Fruit fly (Drosophila melanogaster) S2 (cell line): ENCODE data around the gene Rdh.

Experiments
- CG8478 ChIP-seq: fragments of >200 bp; optimal IDR thresholded peaks from 2 replicates; lab custom pipeline; 2018
- CTCF ChIP-seq, 2 experiments: fragments of >200 bp; optimal IDR thresholded peaks; 2 replicates each; lab custom pipeline; 2018

- no peak for TF ChIP-seq CG8478 (lab: Kevin White, UChicago)
- TF ChIP-seq CTCF (optimal IDR thresholded peaks at IDR 0.05; lab: Kevin White, UChicago): no peak
These were observed 27.6 kb upstream of the Rdh start for dm6 chr3L:3797681-3798080.
